Fruit fly (Drosophila melanogaster) S2 (cell line): ENCODE data around the gene CG14982.

Experiments
- CG8478 ChIP-seq: fragments of >200 bp; optimal IDR thresholded peaks from 2 replicates; lab custom pipeline; 2018
- CTCF ChIP-seq, 2 experiments: fragments of >200 bp; optimal IDR thresholded peaks; 2 replicates each; lab custom pipeline; 2018

- TF ChIP-seq CTCF (optimal IDR thresholded peaks at IDR 0.05; lab: Kevin White, UChicago) (no peak), CG8478 (lab: Kevin White, UChicago) (no peak)
Measured at dm6 chr3L:3909831-3910230, 32.7 kb upstream of the CG14982 start, which contains the start of gene mge.
